Worm (Caenorhabditis elegans) whole organism, young adult: ENCODE results near the gene cut-3.

Source experiments
- B0019.2 ChIP-seq: fragments of 200-800 bp; sonication (Bioruptor generic); conservative IDR thresholded peaks from 2 replicates; pipeline ENCODE4 v1.3.6; 2022; ENCODE audit warnings: missing genetic modification reagents, missing genetic modification characterization, missing compliant biosample characterization
- C17E4.6 ChIP-seq: fragments of 200-800 bp; sonication (Bioruptor generic); IDR thresholded peaks from 2 replicates; pipeline ENCODE4 v1.3.6; 2022; ENCODE audit warnings: missing genetic modification reagents, missing genetic modification characterization, missing compliant biosample characterization
- F23B12.7 ChIP-seq: sonication (generic microtip); optimal IDR thresholded peaks from 2 replicates; lab custom pipeline; 2017; ENCODE audit warnings: missing genetic modification characterization, mild to moderate bottlenecking, missing compliant biosample characterization, antibody characterized with exemption, moderate library complexity; ENCODE audit not compliant: insufficient read depth
- F39B2.1 ChIP-seq: fragments of 200-800 bp; sonication (Bioruptor generic); IDR thresholded peaks from 2 replicates; pipeline ENCODE4 v1.3.6; 2022; ENCODE audit warnings: missing genetic modification reagents, missing genetic modification characterization, missing compliant biosample characterization
- F49E8.2 ChIP-seq: sonication (generic microtip); optimal IDR thresholded peaks from 3 replicates; lab custom pipeline; 2017; ENCODE audit warnings: missing genetic modification characterization, mild to moderate bottlenecking, missing compliant biosample characterization, antibody characterized with exemption, moderate library complexity; ENCODE audit not compliant: insufficient read depth
- F52B5.7 ChIP-seq: sonication (generic microtip); optimal IDR thresholded peaks from 2 replicates; lab custom pipeline; 2016; ENCODE audit warnings: mild to moderate bottlenecking, missing genetic modification characterization, missing compliant biosample characterization
- K11D2.4 ChIP-seq: fragments of 200-800 bp; sonication (Bioruptor generic); IDR thresholded peaks from 2 replicates; pipeline ENCODE4 v1.3.6; 2022; ENCODE audit warnings: missing genetic modification reagents, missing genetic modification characterization, missing compliant biosample characterization
- Y53G8AR.9 ChIP-seq: fragments of 200-800 bp; sonication (Bioruptor generic); conservative IDR thresholded peaks from 2 replicates; pipeline ENCODE4 v1.3.6; 2022; ENCODE audit warnings: missing genetic modification reagents, missing genetic modification characterization, missing compliant biosample characterization
- Y67H2A.10 ChIP-seq: fragments of 200-800 bp; sonication (Bioruptor generic); conservative IDR thresholded peaks from 2 replicates; pipeline ENCODE4 v1.3.6; 2022; ENCODE audit warnings: missing genetic modification reagents, missing genetic modification characterization, missing compliant biosample characterization
- ama-1 ChIP-seq, 3 experiments: fragments of 150-350 bp in 1 of 3; sonication (generic microtip) in 2 of 3; optimal IDR thresholded peaks; 2 replicates each; lab custom pipeline; 2014 to 2018; ENCODE audit warnings: missing biosample characterization in 2 of 3, missing genetic modification characterization in 2 of 3, missing genetic modification reagents in 2 of 3
- aptf-2 ChIP-seq: fragments of 200-800 bp; sonication (Bioruptor generic); conservative IDR thresholded peaks from 2 replicates; pipeline ENCODE4 v1.3.6; 2022; ENCODE audit warnings: missing genetic modification reagents, missing genetic modification characterization, missing compliant biosample characterization
- aptf-3 ChIP-seq: fragments of 200-800 bp; sonication (Bioruptor generic); IDR thresholded peaks from 2 replicates; pipeline ENCODE4 v1.3.6; 2022; ENCODE audit warnings: missing genetic modification characterization, missing compliant biosample characterization
- attf-5 ChIP-seq: fragments of 200-800 bp; sonication (Bioruptor generic); optimal IDR thresholded peaks from 2 replicates; lab custom pipeline; 2018; ENCODE audit warnings: mild to moderate bottlenecking, missing genetic modification characterization, missing compliant biosample characterization
- ccch-3 ChIP-seq: fragments of 200-800 bp; sonication (Bioruptor generic); optimal IDR thresholded peaks from 2 replicates; lab custom pipeline; 2018; ENCODE audit warnings: mild to moderate bottlenecking, missing genetic modification characterization, missing compliant biosample characterization
- cebp-1 ChIP-seq, 2 experiments: fragments of 200-800 bp in 1 of 2; sonication (Bioruptor generic) in 1 of 2; sonication (generic microtip) in 1 of 2; IDR thresholded peaks in 1 of 2; optimal IDR thresholded peaks in 1 of 2; 2 replicates each; pipeline versions ENCODE4 v1.3.6 to Lab custom; 2017 to 2022; ENCODE audit warnings: missing compliant biosample characterization in 2 of 2, missing genetic modification characterization in 2 of 2, mild to moderate bottlenecking in 1 of 2, missing genetic modification reagents in 1 of 2, moderate library complexity in 1 of 2
- cebp-2 ChIP-seq: fragments of 200-800 bp; sonication (Bioruptor generic); IDR thresholded peaks from 2 replicates; pipeline ENCODE4 v1.3.6; 2022; ENCODE audit warnings: missing genetic modification characterization, missing compliant biosample characterization
- ceh-91 ChIP-seq: fragments of 200-800 bp; sonication (Bioruptor generic); IDR thresholded peaks from 2 replicates; pipeline ENCODE4 v1.3.6; 2022; ENCODE audit warnings: missing genetic modification reagents, missing genetic modification characterization, missing compliant biosample characterization
- chd-7 ChIP-seq: sonication (generic microtip); optimal IDR thresholded peaks from 2 replicates; lab custom pipeline; 2016; ENCODE audit warnings: mild to moderate bottlenecking, missing genetic modification characterization, moderate library complexity, missing compliant biosample characterization
- dox-1 ChIP-seq: fragments of 200-800 bp; sonication (Bioruptor generic); IDR thresholded peaks from 2 replicates; pipeline ENCODE4 v1.3.6; 2022; ENCODE audit warnings: missing genetic modification reagents, missing genetic modification characterization, missing compliant biosample characterization
- dpff-1 ChIP-seq: sonication (generic microtip); optimal IDR thresholded peaks from 2 replicates; lab custom pipeline; 2017; ENCODE audit warnings: mild to moderate bottlenecking, missing genetic modification characterization, missing compliant biosample characterization
- egl-18 ChIP-seq: fragments of 200-800 bp; sonication (Bioruptor generic); IDR thresholded peaks from 2 replicates; pipeline ENCODE4 v1.3.6; 2022; ENCODE audit warnings: missing genetic modification reagents, missing genetic modification characterization, missing compliant biosample characterization
- ekl-4 ChIP-seq: fragments of 200-800 bp; sonication (Bioruptor generic); IDR thresholded peaks from 2 replicates; pipeline ENCODE4 v1.3.6; 2022; ENCODE audit warnings: missing genetic modification reagents, missing genetic modification characterization, missing compliant biosample characterization
- hlh-26 ChIP-seq: fragments of 200-800 bp; sonication (Bioruptor generic); conservative IDR thresholded peaks from 2 replicates; pipeline ENCODE4 v1.3.6; 2022; ENCODE audit warnings: missing genetic modification reagents, missing genetic modification characterization, missing compliant biosample characterization
- hsf-1 ChIP-seq: fragments of 200-800 bp; sonication (Bioruptor generic); IDR thresholded peaks from 2 replicates; pipeline ENCODE4 v1.3.6; 2022; ENCODE audit warnings: missing genetic modification reagents, missing genetic modification characterization, missing compliant biosample characterization
- lag-1 ChIP-seq: fragments of 200-800 bp; sonication (Bioruptor generic); IDR thresholded peaks from 2 replicates; pipeline ENCODE4 v1.3.6; 2022; ENCODE audit warnings: missing genetic modification reagents, missing genetic modification characterization, missing compliant biosample characterization
- let-526 ChIP-seq: fragments of 200-800 bp; sonication (Bioruptor generic); IDR thresholded peaks from 2 replicates; pipeline ENCODE4 v1.3.6; 2022; ENCODE audit warnings: missing genetic modification reagents, missing genetic modification characterization, missing compliant biosample characterization
- lin-54 ChIP-seq: fragments of 200-800 bp; sonication (Bioruptor generic); optimal IDR thresholded peaks from 2 replicates; lab custom pipeline; 2018; ENCODE audit warnings: mild to moderate bottlenecking, missing genetic modification characterization, missing compliant biosample characterization
- madf-3 ChIP-seq: fragments of 200-800 bp; sonication (Bioruptor generic); IDR thresholded peaks from 2 replicates; pipeline ENCODE4 v1.3.6; 2022; ENCODE audit warnings: missing genetic modification reagents, missing genetic modification characterization, missing compliant biosample characterization
- mxl-1 ChIP-seq: sonication (generic microtip); optimal IDR thresholded peaks from 2 replicates; lab custom pipeline; 2016; ENCODE audit warnings: missing genetic modification characterization, missing compliant biosample characterization
- nfya-1 ChIP-seq: sonication (generic microtip); optimal IDR thresholded peaks from 2 replicates; lab custom pipeline; 2017; ENCODE audit warnings: antibody characterized with exemption, missing compliant biosample characterization, missing genetic modification characterization, borderline replicate concordance; ENCODE audit not compliant: insufficient read depth
- nfyb-1 ChIP-seq: fragments of 200-800 bp; sonication (Bioruptor generic); IDR thresholded peaks from 2 replicates; pipeline ENCODE4 v1.3.6; 2022; ENCODE audit warnings: missing genetic modification reagents, missing genetic modification characterization, missing compliant biosample characterization
- nhr-120 ChIP-seq: fragments of 200-800 bp; sonication (Bioruptor generic); IDR thresholded peaks from 2 replicates; pipeline ENCODE4 v1.3.6; 2022; ENCODE audit warnings: missing genetic modification characterization, missing compliant biosample characterization
- nhr-90 ChIP-seq: sonication (generic microtip); optimal IDR thresholded peaks from 2 replicates; lab custom pipeline; 2016; ENCODE audit warnings: missing genotype, mild to moderate bottlenecking, missing genetic modification characterization, missing compliant biosample characterization
- rcor-1 ChIP-seq: fragments of 200-800 bp; sonication (Bioruptor generic); IDR thresholded peaks from 2 replicates; pipeline ENCODE4 v1.3.6; 2022; ENCODE audit warnings: missing genetic modification reagents, missing genetic modification characterization, missing compliant biosample characterization
- repo-1 ChIP-seq: sonication (generic microtip); optimal IDR thresholded peaks from 2 replicates; lab custom pipeline; 2017; ENCODE audit warnings: mild to moderate bottlenecking, missing genetic modification characterization, missing compliant biosample characterization
- sdz-38 ChIP-seq: sonication (generic microtip); optimal IDR thresholded peaks from 2 replicates; lab custom pipeline; 2016; ENCODE audit warnings: missing genotype, missing genetic modification characterization, missing compliant biosample characterization
- sea-2 ChIP-seq: fragments of 200-800 bp; sonication (Bioruptor generic); IDR thresholded peaks from 2 replicates; pipeline ENCODE4 v1.3.6; 2022; ENCODE audit warnings: missing genetic modification characterization, missing compliant biosample characterization
- snpc-3.4 ChIP-seq: sonication (generic microtip); optimal IDR thresholded peaks from 2 replicates; lab custom pipeline; 2017; ENCODE audit warnings: missing genetic modification characterization, mild to moderate bottlenecking, missing compliant biosample characterization, antibody characterized with exemption, moderate library complexity, missing genotype, missing genetic modification reagents
- somi-1 ChIP-seq: fragments of 200-800 bp; sonication (Bioruptor generic); optimal IDR thresholded peaks from 2 replicates; lab custom pipeline; 2018; ENCODE audit warnings: mild to moderate bottlenecking, missing genetic modification characterization, missing compliant biosample characterization
- tbp1 ChIP-seq: fragments of 200-800 bp; sonication (Bioruptor generic); optimal IDR thresholded peaks from 2 replicates; lab custom pipeline; 2018; ENCODE audit warnings: mild to moderate bottlenecking, missing genetic modification characterization, missing compliant biosample characterization
- tbx-9 ChIP-seq: sonication (generic microtip); optimal IDR thresholded peaks from 2 replicates; lab custom pipeline; 2016; ENCODE audit warnings: borderline replicate concordance, missing genetic modification characterization, inconsistent platforms, missing compliant biosample characterization
- zfh-2 ChIP-seq: fragments of 200-800 bp; sonication (Bioruptor generic); conservative IDR thresholded peaks from 2 replicates; pipeline ENCODE4 v1.3.6; 2022; ENCODE audit warnings: missing genetic modification reagents, missing genetic modification characterization, missing compliant biosample characterization
- ztf-25 ChIP-seq: fragments of 200-800 bp; sonication (Bioruptor generic); IDR thresholded peaks from 2 replicates; pipeline ENCODE4 v1.3.6; 2022; ENCODE audit warnings: missing genetic modification reagents, missing genetic modification characterization, missing compliant biosample characterization
- ztf-28 ChIP-seq: fragments of 200-800 bp; sonication (Bioruptor generic); IDR thresholded peaks from 2 replicates; pipeline ENCODE4 v1.3.6; 2022; ENCODE audit warnings: missing genetic modification reagents, missing genetic modification characterization, missing compliant biosample characterization
- ztf-6 ChIP-seq: fragments of 200-800 bp; sonication (Bioruptor generic); IDR thresholded peaks from 2 replicates; pipeline ENCODE4 v1.3.6; 2022; ENCODE audit warnings: missing genetic modification reagents, missing genetic modification characterization, missing compliant biosample characterization

The cut-3 gene

DNA sequence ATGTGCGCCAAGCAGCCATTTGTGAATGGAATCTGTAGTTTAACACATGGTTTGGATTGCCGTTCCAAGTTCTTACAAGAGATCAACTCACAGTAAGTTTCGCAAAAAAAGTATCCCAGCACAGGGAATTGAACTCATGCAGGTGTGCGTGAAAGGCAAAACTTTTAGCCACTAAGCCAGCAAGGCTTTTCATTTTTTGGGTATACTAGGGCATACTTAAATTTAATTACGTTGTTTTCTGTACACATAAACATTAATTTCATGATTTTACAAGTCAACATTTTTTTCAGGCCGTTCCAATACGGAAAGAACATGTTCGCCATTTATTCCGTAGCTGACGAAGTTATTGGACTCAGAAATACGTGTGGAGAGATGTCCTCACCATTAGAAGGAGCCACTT is 5.1 kb downstream of the cut-3 start (continued):
- TF ChIP-seq B0019.2 (GFP tag; lab: Robert Waterston, UW) (no peak), tbp1 (GFP tag; lab: Kevin White, UChicago) (peak; percentile 94), F23B12.7 (tag; lab: Kevin White, UChicago) (no peak), F52B5.7 (tag; lab: Kevin White, UChicago) (peak; percentile 93), ceh-91 (GFP tag; lab: Robert Waterston, UW) (no peak), repo-1 (tag; lab: Kevin White, UChicago) (peak; percentile 84), aptf-2 (GFP tag; lab: Robert Waterston, UW) (no peak), chd-7 (tag; lab: Kevin White, UChicago) (peak; percentile 61), hlh-26 (GFP tag; lab: Robert Waterston, UW) (no peak), F39B2.1 (GFP tag; lab: Robert Waterston, UW) (peak; percentile 23; the same call in 1 of the 2 replicates), hsf-1 (GFP tag; lab: Robert Waterston, UW) (peak; percentile 81), ztf-6 (GFP tag; lab: Robert Waterston, UW) (peak; percentile 65; the same call in 1 of the 2 replicates), tbx-9 (peak; percentile 95), mxl-1 (tag; lab: Kevin White, UChicago) (peak; percentile 86), ztf-28 (GFP tag; lab: Robert Waterston, UW) (0 out of 2 replicates have a peak, but pooled peaks have one; percentile 25), cebp-1 (GFP tag; IDR thresholded peaks at IDR 0.05; lab: Robert Waterston, UW) (no peak), cebp-1 (tag; optimal IDR thresholded peaks at IDR 0.05; lab: Kevin White, UChicago) (no peak), lin-54 (GFP tag; lab: Kevin White, UChicago) (peak; percentile 66), ccch-3 (GFP tag; lab: Kevin White, UChicago) (no peak), F49E8.2 (no peak), nfyb-1 (peak; percentile 61), dox-1 (GFP tag; lab: Robert Waterston, UW) (0 out of 2 replicates have a peak, but pooled peaks have one; percentile 27), lag-1 (GFP tag; lab: Robert Waterston, UW) (no peak), rcor-1 (GFP tag; lab: Robert Waterston, UW) (peak; percentile 73), ekl-4 (GFP tag; lab: Robert Waterston, UW) (peak; percentile 86), sdz-38 (tag; lab: Kevin White, UChicago) (peak; percentile 27), dpff-1 (tag; lab: Kevin White, UChicago) (peak; percentile 87), attf-5 (peak; percentile 65), Y53G8AR.9 (GFP tag; lab: Robert Waterston, UW) (peak; percentile 93), C17E4.6 (GFP tag; lab: Robert Waterston, UW) (peak; percentile 50; the same call in 1 of the 2 replicates), snpc-3.4 (tag; lab: Kevin White, UChicago) (peak; percentile 92), K11D2.4 (GFP tag; lab: Robert Waterston, UW) (0 out of 2 replicates have a peak, but pooled peaks have one; percentile 37), nhr-90 (tag; lab: Kevin White, UChicago) (peak; percentile 85), let-526 (0 out of 2 replicates have a peak, but pooled peaks have one; percentile 43), nfya-1 (tag; lab: Kevin White, UChicago) (no peak), ama-1 (optimal IDR thresholded peaks at IDR 0.05; lab: Kevin White, UChicago) (no peak), ama-1 (GFP tag; optimal IDR thresholded peaks at IDR 0.05; lab: Kevin White, UChicago) (peak; percentile 87 to 91), ztf-25 (GFP tag; lab: Robert Waterston, UW) (peak; percentile 86; the same call in 1 of the 2 replicates), zfh-2 (no peak), nhr-120 (GFP tag; lab: Robert Waterston, UW) (peak; percentile 98), somi-1 (GFP tag; lab: Kevin White, UChicago) (peak; percentile 46), sea-2 (GFP tag; lab: Robert Waterston, UW) (0 out of 2 replicates have a peak, but pooled peaks have one; percentile 29), Y67H2A.10 (GFP tag; lab: Robert Waterston, UW) (no peak), aptf-3 (GFP tag; lab: Robert Waterston, UW) (peak; percentile 74; the same call in 1 of the 2 replicates), egl-18 (0 out of 2 replicates have a peak, but pooled peaks have one; percentile 61), cebp-2 (GFP tag; lab: Robert Waterston, UW) (0 out of 2 replicates have a peak, but pooled peaks have one; percentile 84), madf-3 (GFP tag; lab: Robert Waterston, UW) (0 out of 2 replicates have a peak, but pooled peaks have one; percentile 74)
